Fruit fly (Drosophila melanogaster): Measurements from ENCODE around the gene CG31815.

CG31815 gene

DNA sequence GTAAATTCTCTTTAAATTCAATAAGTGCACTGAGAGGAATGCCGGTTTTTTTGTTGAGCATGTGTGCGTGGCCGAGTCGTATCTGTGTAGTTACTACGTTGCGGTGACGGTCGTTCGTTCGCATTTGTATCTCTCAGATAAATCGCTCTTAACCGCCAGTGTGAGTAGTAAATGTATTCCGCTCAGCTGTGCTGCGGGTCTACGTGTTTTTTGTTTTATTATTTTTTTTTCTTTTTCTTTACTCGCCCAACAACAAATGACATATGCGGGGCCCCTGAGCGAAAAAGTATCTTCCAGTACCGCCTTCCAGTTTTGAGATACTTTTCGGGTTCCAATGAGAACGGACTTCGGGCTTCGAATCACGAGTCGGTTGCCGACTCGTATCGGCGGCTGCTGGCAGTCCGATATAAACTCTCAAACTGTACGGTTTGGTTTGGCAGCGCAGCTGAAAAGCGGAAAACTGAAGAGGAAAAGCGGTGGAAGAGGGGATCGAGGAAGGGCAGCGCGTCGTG is 4.1 kb upstream of the CG31815 start:
- TF ChIP-seq CG17801 (GFP tag; optimal IDR thresholded peaks at IDR 0.05; ENCODE audit: partially characterized antibody) = peak; percentile 98

- TF ChIP-seq CG17801 (GFP tag; optimal IDR thresholded peaks at IDR 0.05; ENCODE audit: partially characterized antibody) = no peak
These were observed 3.3 kb upstream of the CG31815 start for dm6 chr2L:16602305-16602704.

DNA sequence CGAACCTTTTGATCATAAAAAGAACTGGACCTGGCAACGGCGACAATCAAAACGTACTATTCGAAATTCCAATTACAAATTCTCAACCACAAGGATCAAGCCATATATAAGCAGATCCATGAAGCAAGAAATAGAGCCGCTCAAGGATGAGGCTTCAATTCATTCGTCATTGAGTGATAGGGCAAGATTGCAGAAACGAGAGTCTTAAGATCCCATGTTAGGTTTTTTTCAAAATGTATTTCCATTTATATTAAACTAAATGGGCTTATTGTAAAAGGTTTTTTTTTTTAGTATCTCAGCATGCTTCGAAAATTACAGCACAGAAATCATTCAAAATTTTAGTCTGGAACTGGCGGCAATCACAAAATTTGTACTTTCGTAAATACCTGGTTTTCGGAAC is 1.4 kb downstream of the CG31815 start, which contains the start of gene CG4631:
Gene CG4631, plus strand, starts transcription at position 301 of the 400 bp plus-strand sequence.
- no peak for TF ChIP-seq CG17801 (GFP tag; optimal IDR thresholded peaks at IDR 0.05; ENCODE audit: partially characterized antibody)

DNA sequence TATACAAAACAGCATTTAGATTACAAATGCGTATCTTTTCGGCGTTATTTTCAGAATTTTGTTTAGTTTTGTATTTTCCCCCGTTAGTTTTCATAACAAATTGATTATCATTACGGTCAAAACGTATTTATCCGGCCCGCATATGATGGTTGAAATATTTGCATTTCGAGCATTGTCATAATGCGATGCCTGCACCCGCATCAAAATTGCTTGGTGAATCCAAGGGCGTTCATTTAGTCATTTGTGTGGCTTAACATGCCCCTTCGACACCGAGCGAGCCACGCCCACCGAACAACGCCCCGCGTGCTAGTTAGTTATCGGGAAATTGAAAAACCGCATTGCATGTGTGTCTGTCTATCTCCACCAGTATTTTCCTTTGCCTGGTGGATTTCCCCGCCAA is 10.7 kb downstream of the CG31815 start:
- TF ChIP-seq CG17801 (GFP tag; optimal IDR thresholded peaks at IDR 0.05; ENCODE audit: partially characterized antibody) = no peak

- TF ChIP-seq CG17801 (GFP tag; optimal IDR thresholded peaks at IDR 0.05; ENCODE audit: partially characterized antibody) = no peak
These were observed 13.3 kb downstream of the CG31815 start for dm6 chr2L:16618929-16619328.

- TF ChIP-seq CG17801 (GFP tag; optimal IDR thresholded peaks at IDR 0.05; ENCODE audit: partially characterized antibody) = peak; percentile 96
These were observed 14.8 kb downstream of the CG31815 start for dm6 chr2L:16620384-16620908.

DNA sequence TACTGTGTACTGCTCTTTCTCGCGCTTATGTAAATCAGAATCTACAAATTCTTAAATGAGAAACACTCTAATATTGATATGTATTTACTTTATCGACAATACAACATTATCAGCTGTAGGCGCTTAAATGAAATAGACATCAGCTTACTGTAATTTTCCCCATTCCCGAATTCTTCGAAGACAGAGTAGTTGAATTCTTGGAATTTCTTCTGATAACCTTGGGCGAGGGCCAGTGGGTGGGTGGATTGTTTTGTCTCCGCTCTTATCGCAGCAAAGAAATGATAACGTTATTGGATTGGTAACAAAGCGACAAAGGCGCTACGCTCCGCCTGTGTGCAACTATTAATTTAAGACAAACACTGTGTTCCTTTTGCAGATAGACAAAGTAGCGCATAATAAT is 15.8 kb downstream of the CG31815 start:
- no peak for TF ChIP-seq CG17801 (GFP tag; optimal IDR thresholded peaks at IDR 0.05; ENCODE audit: partially characterized antibody)

dm6 chr2L:16622162-16622561 is 16.5 kb downstream of the CG31815 start:
- no peak for TF ChIP-seq CG17801 (GFP tag; optimal IDR thresholded peaks at IDR 0.05; ENCODE audit: partially characterized antibody)

DNA sequence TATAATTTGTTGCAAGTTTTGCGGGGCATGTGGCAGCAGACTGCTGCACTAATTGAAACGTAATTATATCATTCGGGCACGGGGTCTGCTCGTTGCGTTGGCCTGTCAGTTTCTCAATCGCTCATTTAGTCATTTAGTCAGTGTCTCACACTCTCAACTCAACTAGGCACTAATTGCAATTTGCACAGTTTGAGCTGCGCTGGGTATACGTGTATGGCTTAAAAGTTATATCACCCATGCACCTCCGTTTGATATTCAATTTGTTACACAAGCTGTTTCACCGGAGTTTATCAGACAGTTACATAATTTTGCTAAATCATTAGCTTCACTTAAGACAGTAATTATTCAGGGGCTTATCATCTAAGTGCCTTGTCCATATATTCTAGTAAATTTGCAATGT is 22.3 kb downstream of the CG31815 start:
- TF ChIP-seq CG17801 (GFP tag; optimal IDR thresholded peaks at IDR 0.05; ENCODE audit: partially characterized antibody) = no peak

DNA sequence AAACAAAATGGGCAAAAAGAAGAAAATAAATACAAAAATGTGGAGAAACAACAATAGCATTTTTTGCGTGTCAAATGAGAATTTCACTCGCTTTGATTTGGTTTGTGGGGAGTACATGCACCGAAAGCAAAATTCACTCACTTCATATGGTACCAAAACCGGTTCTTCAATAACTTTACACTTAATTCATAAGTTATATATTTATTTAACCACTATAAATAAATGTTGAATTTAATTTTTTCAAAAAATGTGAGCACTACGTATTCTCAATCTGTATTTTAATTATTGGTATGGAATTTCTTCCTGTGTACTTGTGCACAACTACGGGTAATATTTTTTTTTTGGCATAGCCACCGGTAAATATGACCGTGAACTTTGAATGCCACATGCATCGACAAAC is 23.6 kb downstream of the CG31815 start:
- no peak for TF ChIP-seq CG17801 (GFP tag; optimal IDR thresholded peaks at IDR 0.05; ENCODE audit: partially characterized antibody)

DNA sequence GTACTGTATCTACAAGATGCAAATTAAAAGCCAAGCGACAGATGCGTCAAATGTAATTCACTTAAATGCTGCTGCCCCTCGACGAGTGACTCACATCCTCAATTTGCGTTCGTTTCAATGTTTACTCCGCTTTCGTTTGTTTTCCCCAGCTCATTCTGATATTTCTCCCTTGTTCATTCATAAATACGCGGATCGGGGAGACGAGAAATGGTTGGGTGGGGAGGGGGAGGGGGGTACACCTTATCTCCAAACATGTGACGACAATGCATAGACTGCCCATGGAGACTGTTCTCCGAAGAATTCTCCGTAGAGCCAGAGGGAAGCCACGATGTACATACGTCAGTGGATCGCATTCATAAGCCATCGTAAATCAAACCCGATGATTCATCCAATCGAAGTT is 31.7 kb downstream of the CG31815 start:
- TF ChIP-seq CG17801 (GFP tag; optimal IDR thresholded peaks at IDR 0.05; ENCODE audit: partially characterized antibody) = no peak

DNA sequence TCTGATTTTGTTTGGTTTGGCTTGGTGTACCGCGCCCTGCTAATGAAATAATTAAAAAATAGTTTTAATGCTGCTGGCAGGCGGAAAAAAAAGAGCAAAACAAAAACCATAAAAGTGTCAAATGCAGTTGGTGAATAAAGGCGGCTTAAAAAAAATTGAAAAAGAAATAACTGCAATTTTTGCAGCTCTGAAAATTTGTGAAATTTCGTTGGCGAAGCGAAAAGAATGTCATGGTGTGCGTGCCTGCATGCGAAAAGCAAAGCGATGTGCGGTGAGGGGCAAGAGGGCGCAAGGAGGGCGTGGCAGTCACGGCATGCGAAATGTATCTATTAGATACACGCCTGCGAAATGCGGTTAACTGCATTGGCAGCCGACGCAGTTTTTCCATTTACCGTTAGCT is 32.7 kb downstream of the CG31815 start:
- peak; percentile 29 for TF ChIP-seq CG17801 (GFP tag; optimal IDR thresholded peaks at IDR 0.05; ENCODE audit: partially characterized antibody)

dm6 chr2L:16640846-16641245 is 35.2 kb downstream of the CG31815 start:
- TF ChIP-seq CG17801 (GFP tag; optimal IDR thresholded peaks at IDR 0.05; ENCODE audit: partially characterized antibody) = peak; percentile 66

DNA sequence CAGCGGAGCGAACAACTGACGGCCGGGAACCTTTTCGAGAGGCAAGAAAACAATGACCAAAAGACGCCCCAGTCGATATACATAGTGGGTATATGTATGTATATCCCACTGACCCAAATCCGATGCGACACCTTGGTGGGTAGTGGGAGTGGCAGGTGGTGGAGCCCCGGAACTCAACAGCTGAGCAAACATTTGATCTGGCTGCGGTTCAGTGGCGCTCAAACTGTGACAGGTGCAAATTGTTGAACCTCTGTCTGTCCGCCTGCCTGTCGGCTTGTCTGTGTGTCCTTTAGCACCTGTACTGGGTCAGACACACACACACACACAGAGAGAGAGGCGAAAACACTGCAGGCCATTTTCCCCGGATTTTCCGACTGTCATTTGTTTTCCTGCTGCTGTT is 37.8 kb downstream of the CG31815 start:
- no peak for TF ChIP-seq CG17801 (GFP tag; optimal IDR thresholded peaks at IDR 0.05; ENCODE audit: partially characterized antibody)

dm6 chr2L:16643961-16644360 is 38.3 kb downstream of the CG31815 start:
- TF ChIP-seq CG17801 (GFP tag; optimal IDR thresholded peaks at IDR 0.05; ENCODE audit: partially characterized antibody) = no peak

dm6 chr2L:16645479-16646302 is 40.1 kb downstream of the CG31815 start:
- peak; percentile 57 for TF ChIP-seq CG17801 (GFP tag; optimal IDR thresholded peaks at IDR 0.05; ENCODE audit: partially characterized antibody)

Measured in ovary, adult (tissue).